Fruit fly (Drosophila melanogaster): ENCODE measurements around the gene CG9525.

The CG9525 gene

DNA sequence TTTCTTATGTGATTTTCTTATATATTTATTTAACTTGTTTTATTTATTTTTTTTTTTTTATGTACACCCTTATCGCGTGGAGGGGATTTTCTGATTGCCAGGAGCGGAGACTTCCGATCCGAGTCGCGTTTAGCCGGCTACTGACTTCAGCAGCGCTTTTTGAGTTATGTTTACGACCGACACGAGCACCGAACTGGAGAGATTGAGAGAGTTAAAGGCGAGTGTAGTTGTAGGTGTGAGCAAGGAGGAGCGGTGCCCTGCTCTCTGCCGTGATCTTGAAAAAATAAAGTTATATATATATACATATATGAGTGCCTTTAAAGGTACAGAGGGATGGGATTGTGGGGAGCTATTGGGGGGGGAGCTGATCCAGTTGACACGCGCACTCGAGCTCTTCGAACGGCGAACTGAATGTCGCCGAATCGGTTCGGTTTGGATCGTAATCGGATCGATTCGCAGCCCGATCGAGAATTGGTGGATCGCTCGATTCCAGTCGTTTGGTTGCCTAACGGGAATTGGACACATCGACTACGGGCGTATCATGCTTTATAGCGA is 27.0 kb upstream of the CG9525 start, which contains the start of gene rost:
TSS of gene rost (minus strand) at position 503 of the 555 bp plus-strand sequence.
- TF ChIP-seq Eip93F (GFP tag; optimal IDR thresholded peaks at IDR 0.05): no peak
- TF ChIP-seq Hr39 (GFP tag; optimal IDR thresholded peaks at IDR 0.05): no peak
- TF ChIP-seq Ets21C (GFP tag; optimal IDR thresholded peaks at IDR 0.05): no peak
- peak; percentile 27 for TF ChIP-seq CG9139 (GFP tag; optimal IDR thresholded peaks at IDR 0.05)
- TF ChIP-seq CG4318 (GFP tag; optimal IDR thresholded peaks at IDR 0.05): no peak
- TF ChIP-seq CG3919 (GFP tag; optimal IDR thresholded peaks at IDR 0.05): peak; percentile 9
- peak; percentile 45 for TF ChIP-seq CG1621 (tag; optimal IDR thresholded peaks at IDR 0.05)
- peak; percentile 17 for TF ChIP-seq esn (GFP tag; optimal IDR thresholded peaks at IDR 0.05)
- TF ChIP-seq CG7368 (GFP tag; optimal IDR thresholded peaks at IDR 0.05): no peak
- TF ChIP-seq Sox14 (GFP tag; optimal IDR thresholded peaks at IDR 0.05): no peak
- peak; percentile 86 for TF ChIP-seq svp (GFP tag)
- TF ChIP-seq CG31627 (GFP tag; optimal IDR thresholded peaks at IDR 0.05): no peak
- peak; percentile 3 for TF ChIP-seq CG10669 (GFP tag; optimal IDR thresholded peaks at IDR 0.05)
- TF ChIP-seq spab (GFP tag; optimal IDR thresholded peaks at IDR 0.05): peak; percentile 40
- TF ChIP-seq Met (GFP tag; optimal IDR thresholded peaks at IDR 0.05): no peak
- TF ChIP-seq net (GFP tag; optimal IDR thresholded peaks at IDR 0.05): no peak
- TF ChIP-seq CG6792 (GFP tag; optimal IDR thresholded peaks at IDR 0.05): no peak
- TF ChIP-seq CG16779 (tag; optimal IDR thresholded peaks at IDR 0.05): no peak
- peak; percentile 77 for TF ChIP-seq vri (GFP tag; optimal IDR thresholded peaks at IDR 0.05)
- TF ChIP-seq CG34406 (GFP tag; optimal IDR thresholded peaks at IDR 0.05): no peak
- no peak for TF ChIP-seq fd85E (GFP tag; optimal IDR thresholded peaks at IDR 0.05)
- no peak for TF ChIP-seq fd59A (GFP tag; optimal IDR thresholded peaks at IDR 0.05)
- TF ChIP-seq CG8319 (GFP tag; optimal IDR thresholded peaks at IDR 0.05): no peak
- TF ChIP-seq Blimp-1 (GFP tag; optimal IDR thresholded peaks at IDR 0.05): no peak
- no peak for TF ChIP-seq eg (GFP tag; IDR thresholded peaks at IDR 0.05)
- peak; percentile 67 for TF ChIP-seq Eip78C (GFP tag)
- peak; percentile 26 for TF ChIP-seq Sox102F (GFP tag; optimal IDR thresholded peaks at IDR 0.05)
- no peak for TF ChIP-seq fkh (GFP tag; optimal IDR thresholded peaks at IDR 0.05)
- TF ChIP-seq CG11902 (GFP tag; optimal IDR thresholded peaks at IDR 0.05): no peak
- peak; percentile 10 for TF ChIP-seq achi (GFP tag; optimal IDR thresholded peaks at IDR 0.05)
- no peak for TF ChIP-seq CG11762 (GFP tag; optimal IDR thresholded peaks at IDR 0.05; ENCODE audit: insufficient read depth)
- TF ChIP-seq CG6854 (GFP tag; optimal IDR thresholded peaks at IDR 0.05): peak; percentile 51
- TF ChIP-seq CG6276 (GFP tag; optimal IDR thresholded peaks at IDR 0.05): no peak
- no peak for TF ChIP-seq CG10631 (GFP tag; optimal IDR thresholded peaks at IDR 0.05)
- no peak for TF ChIP-seq CG15336 (GFP tag; IDR thresholded peaks at IDR 0.05)
- no peak for TF ChIP-seq pdm3 (GFP tag; optimal IDR thresholded peaks at IDR 0.05)
- peak; percentile 26 for TF ChIP-seq topi (GFP tag; optimal IDR thresholded peaks at IDR 0.05)
- TF ChIP-seq cyc (GFP tag; optimal IDR thresholded peaks at IDR 0.05): no peak
- TF ChIP-seq CG8632 (GFP tag; optimal IDR thresholded peaks at IDR 0.05): peak; percentile 6
- no peak for TF ChIP-seq OdsH (GFP tag; optimal IDR thresholded peaks at IDR 0.05)
- no peak for TF ChIP-seq CG11294 (GFP tag; IDR thresholded peaks at IDR 0.05)
- TF ChIP-seq Lpt (GFP tag; optimal IDR thresholded peaks at IDR 0.05): peak; percentile 46
- TF ChIP-seq lz (GFP tag; optimal IDR thresholded peaks at IDR 0.05): no peak
- TF ChIP-seq Hr38 (GFP tag; optimal IDR thresholded peaks at IDR 0.05): no peak
- TF ChIP-seq Ets96B (tag; optimal IDR thresholded peaks at IDR 0.05): no peak
- TF ChIP-seq ss (GFP tag; optimal IDR thresholded peaks at IDR 0.05): peak in 1 of 2 experiments; percentile 59
- no peak for TF ChIP-seq Sox15 (GFP tag; optimal IDR thresholded peaks at IDR 0.05)
- TF ChIP-seq Hr4 (GFP tag; optimal IDR thresholded peaks at IDR 0.05): no peak
- TF ChIP-seq dac (GFP tag; optimal IDR thresholded peaks at IDR 0.05): no peak
- TF ChIP-seq CG6163 (GFP tag; IDR thresholded peaks at IDR 0.05): no peak
- no peak for TF ChIP-seq CG8119 (GFP tag; IDR thresholded peaks at IDR 0.05)
- TF ChIP-seq CG32006 (GFP tag; optimal IDR thresholded peaks at IDR 0.05): no peak
- TF ChIP-seq CG6808 (GFP tag; optimal IDR thresholded peaks at IDR 0.05): peak; percentile 1

All from whole organism, prepupa.